Worm (Caenorhabditis elegans) whole organism, mixed stage, embryonic: ENCODE data around the gene ugt-20.
A peak's percentile ranks its signal among the peaks of the same experiment; 100 is the strongest.
"Not testable (repeated sequence)": the region's sequence is repeated elsewhere in the genome, so short reads cannot be mapped to it uniquely, and the experiment has no call there.

Source experiments
- bed-3 ChIP-seq: fragments of 200-800 bp; sonication (Bioruptor generic); optimal IDR thresholded peaks from 3 replicates; lab custom pipeline; 2018; ENCODE audit warnings: mild to moderate bottlenecking, missing genetic modification characterization, moderate library complexity, missing compliant biosample characterization
- ceh-39 ChIP-seq: fragments of 150-350 bp; optimal IDR thresholded peaks from 2 replicates; lab custom pipeline; 2014; ENCODE audit warnings: missing biosample characterization, missing genetic modification characterization
- ceh-43 ChIP-seq: fragments of 200-800 bp; sonication (Bioruptor generic); optimal IDR thresholded peaks from 2 replicates; lab custom pipeline; 2018; ENCODE audit warnings: mild to moderate bottlenecking, missing genetic modification characterization, moderate library complexity, missing compliant biosample characterization
- ces-1 ChIP-seq: fragments of 150-350 bp; optimal IDR thresholded peaks from 2 replicates; lab custom pipeline; 2014; ENCODE audit warnings: missing biosample characterization, missing genetic modification reagents, missing genetic modification characterization
- cnd-1 ChIP-seq: fragments of 200-800 bp; sonication (Bioruptor generic); optimal IDR thresholded peaks from 2 replicates; lab custom pipeline; 2018; ENCODE audit warnings: mild to moderate bottlenecking, missing genetic modification characterization, missing compliant biosample characterization
- drap-1 ChIP-seq: fragments of 200-800 bp; sonication (Bioruptor generic); optimal IDR thresholded peaks from 3 replicates; lab custom pipeline; 2018; ENCODE audit warnings: mild to moderate bottlenecking, missing genetic modification characterization, missing compliant biosample characterization
- elt-3 ChIP-seq: fragments of 150-350 bp; optimal IDR thresholded peaks from 2 replicates; lab custom pipeline; 2014; ENCODE audit warnings: missing biosample characterization, missing genetic modification characterization
- flh-1 ChIP-seq: fragments of 200-800 bp; sonication (Bioruptor generic); optimal IDR thresholded peaks from 2 replicates; lab custom pipeline; 2018; ENCODE audit warnings: mild to moderate bottlenecking, missing genetic modification characterization, moderate library complexity, missing compliant biosample characterization
- hlh-1 ChIP-seq: fragments of 150-350 bp; optimal IDR thresholded peaks from 2 replicates; lab custom pipeline; 2014; ENCODE audit warnings: missing biosample characterization, missing genetic modification reagents, missing genetic modification characterization
- lin-32 ChIP-seq: fragments of 200-800 bp; sonication (Bioruptor generic); optimal IDR thresholded peaks from 2 replicates; lab custom pipeline; 2018; ENCODE audit warnings: mild to moderate bottlenecking, missing genetic modification characterization, missing compliant biosample characterization
- lsy-2 ChIP-seq: fragments of 150-350 bp; optimal IDR thresholded peaks from 2 replicates; lab custom pipeline; 2014; ENCODE audit warnings: missing biosample characterization, missing genetic modification characterization
- mab-5 ChIP-seq: fragments of 150-350 bp; optimal IDR thresholded peaks from 2 replicates; lab custom pipeline; 2014; ENCODE audit warnings: missing biosample characterization, missing genetic modification characterization
- mep-1 ChIP-seq: fragments of 150-350 bp; optimal IDR thresholded peaks from 2 replicates; lab custom pipeline; 2017; ENCODE audit warnings: missing biosample characterization, missing genetic modification reagents, missing genetic modification characterization, inconsistent platforms
- mls-2 ChIP-seq: sonication (generic microtip); optimal IDR thresholded peaks from 2 replicates; lab custom pipeline; 2016; ENCODE audit warnings: mild to moderate bottlenecking, missing genetic modification characterization, moderate library complexity, missing compliant biosample characterization
- nhr-12 ChIP-seq: fragments of 150-350 bp; optimal IDR thresholded peaks from 2 replicates; lab custom pipeline; 2014; ENCODE audit warnings: missing biosample characterization, missing genetic modification characterization
- nhr-2 ChIP-seq: fragments of 150-350 bp; optimal IDR thresholded peaks from 2 replicates; lab custom pipeline; 2014; ENCODE audit warnings: missing biosample characterization, missing genetic modification characterization
- nhr-237 ChIP-seq: fragments of 150-350 bp; optimal IDR thresholded peaks from 2 replicates; lab custom pipeline; 2014; ENCODE audit warnings: missing biosample characterization, missing genetic modification characterization
- nhr-28 ChIP-seq: fragments of 150-350 bp; optimal IDR thresholded peaks from 2 replicates; lab custom pipeline; 2014; ENCODE audit warnings: missing biosample characterization, missing genetic modification characterization
- nhr-76 ChIP-seq: sonication (generic microtip); optimal IDR thresholded peaks from 2 replicates; lab custom pipeline; 2017; ENCODE audit warnings: missing biosample characterization, missing genetic modification characterization
- sem-2 ChIP-seq: fragments of 200-800 bp; sonication (Bioruptor generic); optimal IDR thresholded peaks from 2 replicates; lab custom pipeline; 2018; ENCODE audit warnings: mild to moderate bottlenecking, missing genetic modification characterization, missing compliant biosample characterization
- tbx-8 ChIP-seq: fragments of 200-800 bp; sonication (Bioruptor generic); optimal IDR thresholded peaks from 2 replicates; lab custom pipeline; 2018; ENCODE audit warnings: mild to moderate bottlenecking, missing genetic modification characterization, moderate library complexity, missing compliant biosample characterization
- unc-120 ChIP-seq: sonication (generic microtip); optimal IDR thresholded peaks from 2 replicates; lab custom pipeline; 2017; ENCODE audit warnings: missing genetic modification characterization, missing compliant biosample characterization; ENCODE audit not compliant: poor library complexity, severe bottlenecking
- unc-62 ChIP-seq: fragments of 150-350 bp; optimal IDR thresholded peaks from 2 replicates; lab custom pipeline; 2014; ENCODE audit warnings: missing biosample characterization, missing genetic modification reagents, missing genetic modification characterization
- zip-8 ChIP-seq: fragments of 150-350 bp; optimal IDR thresholded peaks from 2 replicates; lab custom pipeline; 2014; ENCODE audit warnings: missing biosample characterization, missing genetic modification characterization
- ztf-11 ChIP-seq: fragments of 150-350 bp; optimal IDR thresholded peaks from 2 replicates; lab custom pipeline; 2014; ENCODE audit warnings: missing biosample characterization, missing genetic modification characterization

ugt-20 gene

DNA sequence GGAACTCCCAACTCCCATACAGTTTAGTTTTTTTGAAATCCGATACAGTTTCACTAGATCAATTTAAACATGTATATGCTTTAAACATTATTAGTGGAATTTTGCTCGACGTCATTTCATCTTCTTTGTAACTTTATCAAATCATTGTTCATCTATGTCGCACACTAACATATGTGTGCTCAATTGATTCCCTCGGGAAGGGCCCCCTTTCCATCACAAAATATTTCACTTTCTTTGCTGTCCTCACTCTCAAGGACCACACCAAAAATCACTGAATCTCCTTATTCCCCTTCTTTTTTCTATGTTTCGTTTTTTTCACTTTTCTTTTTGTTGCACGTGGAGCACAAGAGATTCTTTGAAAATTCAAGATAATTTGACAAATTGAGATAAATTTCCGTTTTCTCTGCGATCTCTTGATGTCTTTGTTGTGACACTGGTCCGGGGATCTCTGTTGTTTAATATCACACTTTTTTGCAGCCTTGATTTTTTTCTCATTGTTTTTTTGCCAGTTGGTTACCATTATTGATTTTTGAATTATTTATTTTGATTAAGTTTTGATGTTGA lies 36.2 kb downstream of the ugt-20 start:
- TF ChIP-seq zip-8 (tag; lab: Kevin White, UChicago) (no peak), ces-1 (GFP tag; lab: Kevin White, UChicago) (peak; percentile 16), lsy-2 (tag; lab: Kevin White, UChicago) (no peak), lin-32 (GFP tag; lab: Kevin White, UChicago) (no peak), nhr-237 (no peak)

ce11 chrIV:6040676-6041075 lies 42.7 kb downstream of the ugt-20 start, which contains the start of gene kcc-2:
TSS of gene kcc-2 (plus strand) at chrIV:6040976.
- TF ChIP-seq ceh-39 (tag; lab: Kevin White, UChicago): no peak
- no peak for TF ChIP-seq nhr-237
- TF ChIP-seq flh-1 (GFP tag; lab: Kevin White, UChicago): no peak
- no peak for TF ChIP-seq tbx-8 (GFP tag; lab: Kevin White, UChicago)
- TF ChIP-seq unc-120 (tag; lab: Kevin White, UChicago): no peak
- no peak for TF ChIP-seq nhr-76 (tag; lab: Kevin White, UChicago)
- no peak for TF ChIP-seq hlh-1 (tag; lab: Kevin White, UChicago)
- TF ChIP-seq mab-5 (tag; lab: Kevin White, UChicago): no peak
- no peak for TF ChIP-seq drap-1 (GFP tag; lab: Kevin White, UChicago)
- TF ChIP-seq sem-2 (GFP tag; lab: Kevin White, UChicago): no peak
- no peak for TF ChIP-seq zip-8 (tag; lab: Kevin White, UChicago)
- TF ChIP-seq mep-1 (tag; lab: Kevin White, UChicago): no peak
- TF ChIP-seq nhr-12: no peak
- TF ChIP-seq lsy-2 (tag; lab: Kevin White, UChicago): no peak
- TF ChIP-seq nhr-2 (tag; lab: Kevin White, UChicago): no peak
- TF ChIP-seq ceh-43: no peak
- no peak for TF ChIP-seq mls-2 (tag; lab: Kevin White, UChicago)
- no peak for TF ChIP-seq ztf-11 (tag; lab: Kevin White, UChicago)
- no peak for TF ChIP-seq lin-32 (GFP tag; lab: Kevin White, UChicago)
- TF ChIP-seq nhr-28 (tag; lab: Kevin White, UChicago): no peak

DNA sequence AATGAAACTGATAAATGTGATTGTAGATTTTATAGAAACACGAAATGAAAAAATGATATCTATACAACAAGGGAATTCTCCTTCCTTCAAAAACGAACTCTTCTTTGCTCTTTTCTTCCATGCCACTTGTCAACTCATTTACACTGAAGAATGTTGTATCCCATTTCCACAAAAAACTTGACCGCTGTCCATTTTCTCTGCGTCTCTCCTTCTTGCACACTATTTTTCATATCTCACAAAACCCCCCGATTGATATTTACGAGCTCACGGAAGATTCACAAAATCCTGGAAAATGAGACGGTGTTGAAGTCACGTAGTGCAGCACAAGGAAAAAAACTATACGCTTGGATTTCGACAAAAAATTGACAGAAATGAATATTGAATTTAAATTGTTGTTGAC lies 48.3 kb downstream of the ugt-20 start:
- TF ChIP-seq nhr-28 (tag; lab: Kevin White, UChicago) (no peak), elt-3 (tag; lab: Kevin White, UChicago) (no peak), cnd-1 (tag; lab: Kevin White, UChicago) (no peak), unc-62 (GFP tag; lab: Kevin White, UChicago) (no peak), ceh-39 (tag; lab: Kevin White, UChicago) (no peak), sem-2 (GFP tag; lab: Kevin White, UChicago) (no peak), tbx-8 (GFP tag; lab: Kevin White, UChicago) (no peak), nhr-237 (no peak), mls-2 (tag; lab: Kevin White, UChicago) (no peak), flh-1 (GFP tag; lab: Kevin White, UChicago) (no peak), ceh-43 (no peak), zip-8 (tag; lab: Kevin White, UChicago) (no peak)

- TF ChIP-seq mab-5 (tag; lab: Kevin White, UChicago); bed-3; nhr-237: not testable (repeated sequence)
Measured at ce11 chrIV:6033539-6033938, 49.9 kb downstream of the ugt-20 start, which contains the start of gene pqn-22. TSS of gene pqn-22 (minus strand) at chrIV:6033639.

DNA sequence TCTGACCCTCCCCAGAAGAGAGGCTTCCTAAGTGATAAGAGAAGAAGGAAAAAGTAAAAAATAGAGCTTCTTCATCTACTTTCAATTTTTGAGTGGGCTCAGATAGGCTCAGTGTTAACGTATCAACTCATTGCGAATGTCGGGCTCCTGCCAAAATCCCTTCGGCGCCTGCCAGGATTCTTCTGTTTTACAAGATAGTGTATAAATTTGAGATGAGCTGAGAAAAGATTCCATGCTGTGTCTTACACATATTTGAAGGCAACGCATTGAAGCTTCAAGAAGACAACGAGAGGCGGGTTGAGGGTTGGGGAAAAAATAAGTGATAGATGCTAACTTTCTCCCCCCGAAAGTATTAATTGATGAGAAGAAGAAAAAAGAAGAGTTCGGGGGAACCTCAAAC lies 51.0 kb downstream of the ugt-20 start:
- TF ChIP-seq unc-120 (tag; lab: Kevin White, UChicago): peak; percentile 15
- TF ChIP-seq mep-1 (tag; lab: Kevin White, UChicago): no peak
